Worm (Caenorhabditis elegans) whole organism, mixed stage, embryonic: ENCODE measurements around the gene ptd-2.

ENCODE experiments used
- ces-1 ChIP-seq: fragments of 150-350 bp; optimal IDR thresholded peaks from 2 replicates; lab custom pipeline; 2014; ENCODE audit warnings: missing biosample characterization, missing genetic modification reagents, missing genetic modification characterization
- elt-3 ChIP-seq: fragments of 150-350 bp; optimal IDR thresholded peaks from 2 replicates; lab custom pipeline; 2014; ENCODE audit warnings: missing biosample characterization, missing genetic modification characterization
- lin-13 ChIP-seq: fragments of 150-350 bp; optimal IDR thresholded peaks from 2 replicates; lab custom pipeline; 2014; ENCODE audit warnings: missing biosample characterization, missing genetic modification characterization
- lsy-2 ChIP-seq: fragments of 150-350 bp; optimal IDR thresholded peaks from 2 replicates; lab custom pipeline; 2014; ENCODE audit warnings: missing biosample characterization, missing genetic modification characterization
- mab-5 ChIP-seq: fragments of 150-350 bp; optimal IDR thresholded peaks from 2 replicates; lab custom pipeline; 2014; ENCODE audit warnings: missing biosample characterization, missing genetic modification characterization
- nhr-2 ChIP-seq: fragments of 150-350 bp; optimal IDR thresholded peaks from 2 replicates; lab custom pipeline; 2014; ENCODE audit warnings: missing biosample characterization, missing genetic modification characterization
- nhr-237 ChIP-seq: fragments of 150-350 bp; optimal IDR thresholded peaks from 2 replicates; lab custom pipeline; 2014; ENCODE audit warnings: missing biosample characterization, missing genetic modification characterization
- nhr-76 ChIP-seq: sonication (generic microtip); optimal IDR thresholded peaks from 2 replicates; lab custom pipeline; 2017; ENCODE audit warnings: missing biosample characterization, missing genetic modification characterization
- pha-4 ChIP-seq: fragments of 150-350 bp; optimal IDR thresholded peaks from 2 replicates; lab custom pipeline; 2018; ENCODE audit warnings: missing biosample characterization, missing genetic modification reagents, missing genetic modification characterization
- sem-2 ChIP-seq: fragments of 200-800 bp; sonication (Bioruptor generic); optimal IDR thresholded peaks from 2 replicates; lab custom pipeline; 2018; ENCODE audit warnings: mild to moderate bottlenecking, missing genetic modification characterization, missing compliant biosample characterization
- snpc-4 ChIP-seq: fragments of 150-350 bp; optimal IDR thresholded peaks from 2 replicates; lab custom pipeline; 2014; ENCODE audit warnings: missing biosample characterization, missing genetic modification characterization
- unc-39 ChIP-seq: fragments of 150-350 bp; optimal IDR thresholded peaks from 2 replicates; lab custom pipeline; 2014; ENCODE audit warnings: missing biosample characterization, missing genetic modification characterization
- unc-62 ChIP-seq: fragments of 150-350 bp; optimal IDR thresholded peaks from 2 replicates; lab custom pipeline; 2014; ENCODE audit warnings: missing biosample characterization, missing genetic modification reagents, missing genetic modification characterization

- TF ChIP-seq snpc-4 (tag; lab: Kevin White, UChicago) (no peak), ces-1 (GFP tag; lab: Kevin White, UChicago) (peak; percentile 98), mab-5 (tag; lab: Kevin White, UChicago) (no peak), sem-2 (GFP tag; lab: Kevin White, UChicago) (no peak), nhr-237 (tag; lab: Kevin White, UChicago) (peak; percentile 67), unc-39 (no peak), elt-3 (no peak), pha-4 (tag; lab: Kevin White, UChicago) (peak; percentile 74), unc-62 (no peak), nhr-2 (tag; lab: Kevin White, UChicago) (no peak), lsy-2 (tag; lab: Kevin White, UChicago) (peak; percentile 46), lin-13 (tag; lab: Kevin White, UChicago) (no peak), nhr-76 (tag; lab: Kevin White, UChicago) (no peak)
These were observed 37.5 kb upstream of the ptd-2 start for ce11 chrV:9212499-9212898.
